Worm (Caenorhabditis elegans): Measurements from ENCODE around the gene F46B3.7.

DNA sequence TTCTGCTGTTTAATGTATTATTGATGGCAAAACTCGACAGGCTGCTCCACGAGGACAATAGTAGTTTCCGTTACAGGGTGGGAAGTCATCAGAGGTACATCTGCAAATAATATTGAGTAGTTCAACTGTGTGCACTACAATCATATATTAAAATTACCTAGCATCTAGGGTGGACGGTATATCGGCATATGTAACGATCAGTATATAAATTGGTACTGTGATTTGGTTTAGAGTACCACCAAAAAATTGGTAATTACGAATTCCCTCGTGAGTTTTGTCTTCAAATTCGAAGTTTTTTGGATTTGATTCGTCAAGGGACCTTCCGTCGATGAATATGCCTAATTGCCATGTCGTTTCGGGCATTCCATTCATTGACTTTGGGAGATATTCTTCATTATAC lies 18.3 kb upstream of the F46B3.7 start, which contains the start of gene ttr-13:
- TF ChIP-seq ceh-82 (tag; optimal IDR thresholded peaks at IDR 0.05) (no peak), pax-3 (tag; optimal IDR thresholded peaks at IDR 0.05) (no peak), irx-1 (tag; optimal IDR thresholded peaks at IDR 0.05) (no peak), ama-1 (optimal IDR thresholded peaks at IDR 0.05) (no peak), pqm-1 (tag; optimal IDR thresholded peaks at IDR 0.05) (no peak), grh-1 (GFP tag; IDR thresholded peaks at IDR 0.05) (no peak)

Data from whole organism, L1 larva.